Worm (Caenorhabditis elegans) whole organism, midembryonic: ENCODE results near the gene Y97E10B.1.
A peak's percentile ranks its signal among the peaks of the same experiment; 100 is the strongest.

ENCODE experiments used
- T22C8.4 ChIP-seq: fragments of 200-800 bp; sonication (Bioruptor generic); IDR thresholded peaks from 2 replicates; pipeline ENCODE4 v1.3.6; 2022; ENCODE audit warnings: missing genetic modification characterization, missing compliant biosample characterization
- flt-1 ChIP-seq: fragments of 200-800 bp; sonication (Bioruptor generic); IDR thresholded peaks from 2 replicates; pipeline ENCODE4 v1.3.6; 2022; ENCODE audit warnings: missing genetic modification characterization, missing compliant biosample characterization
- klf-2 ChIP-seq: fragments of 200-800 bp; sonication (Bioruptor generic); conservative IDR thresholded peaks from 2 replicates; pipeline ENCODE4 v1.3.6; 2022; ENCODE audit warnings: missing genetic modification reagents, missing genetic modification characterization, missing compliant biosample characterization
- ref-1 ChIP-seq: fragments of 200-800 bp; sonication (Bioruptor generic); conservative IDR thresholded peaks from 2 replicates; pipeline ENCODE4 v1.3.6; 2022; ENCODE audit warnings: missing genetic modification reagents, missing genetic modification characterization, missing compliant biosample characterization
- ztf-23 ChIP-seq: fragments of 200-800 bp; sonication (Bioruptor generic); IDR thresholded peaks from 2 replicates; pipeline ENCODE4 v1.3.6; 2022; ENCODE audit warnings: missing genetic modification reagents, missing genetic modification characterization, missing compliant biosample characterization
- ztf-29 ChIP-seq: fragments of 200-800 bp; sonication (Bioruptor generic); IDR thresholded peaks from 2 replicates; pipeline ENCODE4 v1.3.6; 2022; ENCODE audit warnings: missing genetic modification reagents, missing genetic modification characterization, missing compliant biosample characterization

DNA sequence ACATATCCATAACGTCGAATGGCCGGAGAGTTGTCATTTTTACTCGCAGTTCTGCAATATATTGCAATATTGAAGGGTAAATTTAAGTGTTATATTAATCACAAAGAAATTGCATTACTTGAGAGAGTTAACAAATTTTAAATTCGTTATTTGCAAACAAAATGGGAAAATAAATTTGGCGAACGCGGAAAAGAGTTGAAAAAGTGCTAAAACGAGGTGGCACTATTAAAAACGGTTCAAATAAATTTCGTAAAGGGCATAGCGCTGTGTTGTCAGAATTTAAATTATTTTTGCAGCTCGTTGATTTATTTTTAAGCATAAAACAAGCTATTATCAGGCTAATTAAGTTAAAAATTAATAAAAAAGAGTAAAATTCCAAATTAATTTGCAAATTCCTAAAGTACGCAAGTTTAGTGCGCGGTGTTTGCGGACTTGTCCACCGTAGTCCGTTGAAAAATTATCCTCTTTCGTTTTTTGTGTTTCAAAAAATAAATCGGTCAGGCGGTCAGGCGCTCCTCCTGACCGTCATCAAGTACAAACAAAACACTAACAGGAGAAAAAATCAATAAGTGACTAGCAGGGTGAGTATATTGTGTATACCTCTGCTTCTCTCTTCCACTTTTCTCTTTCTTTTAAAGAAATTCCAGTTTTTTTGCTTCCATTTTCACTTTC is 39.8 kb downstream of the Y97E10B.1 start, which contains the start of the genes natb-1 and abhd-12:
- TF ChIP-seq ztf-23, result no peak
- TF ChIP-seq ztf-29 (GFP tag; lab: Robert Waterston, UW), result no peak
- no peak for TF ChIP-seq klf-2 (GFP tag; lab: Robert Waterston, UW)
- no peak for TF ChIP-seq T22C8.4 (GFP tag; lab: Robert Waterston, UW)
- TF ChIP-seq ref-1 (GFP tag; lab: Robert Waterston, UW), result no peak
- TF ChIP-seq flt-1 (GFP tag; lab: Robert Waterston, UW), result 0 out of 2 replicates have a peak, but pooled peaks have one; percentile 52
